Fruit fly (Drosophila melanogaster): ENCODE results near the gene GC.
A peak's percentile ranks its signal among the peaks of the same experiment; 100 is the strongest.

Gene GC

dm6 chr3L:1652700-1653200, 23.6 kb upstream of the GC start, which contains the start of the genes CG7970 and Vta1:
Gene CG7970, plus strand, starts transcription at chr3L:1652750.
Gene Vta1, minus strand, starts transcription at chr3L:1652900.
- no peak for TF ChIP-seq CG10348 (GFP tag; IDR thresholded peaks at IDR 0.05)
- TF ChIP-seq CG32121 (GFP tag; IDR thresholded peaks at IDR 0.05) = peak; percentile 63; the same call in 1 of the 2 replicates
- peak; percentile 45 for TF ChIP-seq CG15710 (tag; optimal IDR thresholded peaks at IDR 0.05)
- TF ChIP-seq CG4496 (GFP tag; IDR thresholded peaks at IDR 0.05) = peak; percentile 78
- TF ChIP-seq CG12605 (GFP tag; IDR thresholded peaks at IDR 0.05) = peak; percentile 88
- TF ChIP-seq Ets98B (GFP tag; IDR thresholded peaks at IDR 0.05) = peak; percentile 77
- peak; percentile 36 for TF ChIP-seq CG34367 (tag; optimal IDR thresholded peaks at IDR 0.05)
- TF ChIP-seq gl (tag; optimal IDR thresholded peaks at IDR 0.05) = peak; percentile 88
- no peak for TF ChIP-seq CG13204 (GFP tag; optimal IDR thresholded peaks at IDR 0.05)

dm6 chr3L:1649363-1649762, 20.3 kb upstream of the GC start:
- TF ChIP-seq CG32121 (GFP tag; IDR thresholded peaks at IDR 0.05) (0 out of 2 replicates have a peak, but pooled peaks have one; percentile 14), CG17806 (tag; optimal IDR thresholded peaks at IDR 0.05) (no peak)

dm6 chr3L:1648690-1649355, 19.7 kb upstream of the GC start, which contains the start of gene CG13920:
Gene CG13920, plus strand, starts transcription at chr3L:1648944.
- TF ChIP-seq CG4496 (GFP tag; IDR thresholded peaks at IDR 0.05) = no peak
- no peak for TF ChIP-seq fd96Ca (GFP tag; IDR thresholded peaks at IDR 0.05)
- peak; percentile 86 for TF ChIP-seq EcR (GFP tag; optimal IDR thresholded peaks at IDR 0.05)
- TF ChIP-seq CG10348 (GFP tag; IDR thresholded peaks at IDR 0.05) = no peak
- no peak for TF ChIP-seq CG13204 (GFP tag; optimal IDR thresholded peaks at IDR 0.05)
- TF ChIP-seq CG32121 (GFP tag; IDR thresholded peaks at IDR 0.05) = no peak

dm6 chr3L:1647276-1647919, 18.3 kb upstream of the GC start, which contains the start of the genes CG17249 and Bro:
Gene CG17249, minus strand, starts transcription at chr3L:1647464.
Gene Bro, plus strand, starts transcription at chr3L:1647869.
- TF ChIP-seq Snoo (tag; optimal IDR thresholded peaks at IDR 0.05) = no peak
- peak; percentile 83 for TF ChIP-seq CG15710 (tag; optimal IDR thresholded peaks at IDR 0.05)

dm6 chr3L:1644920-1645567, 15.9 kb upstream of the GC start, which contains the start of the genes alphaCOP and CG13919:
Gene alphaCOP, minus strand, starts transcription at chr3L:1645199.
Gene CG13919, plus strand, starts transcription at chr3L:1645467.
- TF ChIP-seq CG4496 (GFP tag; IDR thresholded peaks at IDR 0.05) (peak; percentile 98), CG14655 (GFP tag; optimal IDR thresholded peaks at IDR 0.05) (peak; percentile 94), CG10348 (GFP tag; IDR thresholded peaks at IDR 0.05) (peak; percentile 91), CG8159 (tag; optimal IDR thresholded peaks at IDR 0.05) (peak; percentile 96), CG32121 (GFP tag; IDR thresholded peaks at IDR 0.05) (peak; percentile 98), CG9948 (tag; optimal IDR thresholded peaks at IDR 0.05) (peak; percentile 95), Pif1A (GFP tag; optimal IDR thresholded peaks at IDR 0.05) (peak; percentile 99), EcR (GFP tag; optimal IDR thresholded peaks at IDR 0.05) (peak; percentile 53), CG12605 (GFP tag; IDR thresholded peaks at IDR 0.05) (peak; percentile 95), Pif1B (GFP tag; optimal IDR thresholded peaks at IDR 0.05) (peak; percentile 98), CG17806 (tag; optimal IDR thresholded peaks at IDR 0.05) (peak; percentile 95), rn (GFP tag; IDR thresholded peaks at IDR 0.05) (peak; percentile 96), CG34367 (tag; optimal IDR thresholded peaks at IDR 0.05) (peak; percentile 97), Ets98B (GFP tag; IDR thresholded peaks at IDR 0.05) (peak; percentile 98), CG8301 (tag; optimal IDR thresholded peaks at IDR 0.05) (peak; percentile 95), CG15710 (tag; optimal IDR thresholded peaks at IDR 0.05) (peak; percentile 98), D1 (tag; optimal IDR thresholded peaks at IDR 0.05) (no peak), gl (tag; optimal IDR thresholded peaks at IDR 0.05) (peak; percentile 92), fd96Ca (GFP tag; IDR thresholded peaks at IDR 0.05) (peak; percentile 95), Snoo (tag; optimal IDR thresholded peaks at IDR 0.05) (peak; percentile 98), CG13204 (GFP tag; optimal IDR thresholded peaks at IDR 0.05) (no peak)

- TF ChIP-seq CG15710 (tag; optimal IDR thresholded peaks at IDR 0.05) (peak; percentile 68), CG8301 (tag; optimal IDR thresholded peaks at IDR 0.05) (no peak), CG4496 (GFP tag; IDR thresholded peaks at IDR 0.05) (peak; percentile 84), CG12605 (GFP tag; IDR thresholded peaks at IDR 0.05) (0 out of 2 replicates have a peak, but pooled peaks have one; percentile 33), CG17806 (tag; optimal IDR thresholded peaks at IDR 0.05) (peak; percentile 66), fd96Ca (GFP tag; IDR thresholded peaks at IDR 0.05) (peak; percentile 50; the same call in 1 of the 3 replicates), gl (tag; optimal IDR thresholded peaks at IDR 0.05) (no peak), Pif1A (GFP tag; optimal IDR thresholded peaks at IDR 0.05) (no peak), CG8159 (tag; optimal IDR thresholded peaks at IDR 0.05) (peak; percentile 75), CG34367 (tag; optimal IDR thresholded peaks at IDR 0.05) (peak; percentile 31), CG32121 (GFP tag; IDR thresholded peaks at IDR 0.05) (no peak; the same call in 1 of the 2 replicates), Pif1B (GFP tag; optimal IDR thresholded peaks at IDR 0.05) (no peak), CG13204 (GFP tag; optimal IDR thresholded peaks at IDR 0.05) (no peak), rn (GFP tag; IDR thresholded peaks at IDR 0.05) (peak; percentile 57), CG14655 (GFP tag; optimal IDR thresholded peaks at IDR 0.05) (no peak), Snoo (tag; optimal IDR thresholded peaks at IDR 0.05) (peak; percentile 66), Ets98B (GFP tag; IDR thresholded peaks at IDR 0.05) (peak; percentile 57; the same call in 1 of the 2 replicates), EcR (GFP tag; optimal IDR thresholded peaks at IDR 0.05) (no peak), D1 (tag; optimal IDR thresholded peaks at IDR 0.05) (no peak), CG9948 (tag; optimal IDR thresholded peaks at IDR 0.05) (peak; percentile 69), CG10348 (GFP tag; IDR thresholded peaks at IDR 0.05) (no peak)
These were observed 10.2 kb upstream of the GC start, which contains the start of the genes Mettl2 and Bgb for dm6 chr3L:1639185-1639812. Gene Mettl2, minus strand, starts transcription at chr3L:1639235. Gene Bgb, plus strand, starts transcription at chr3L:1639711.

Measured in whole organism, pupa.